Comparison of ENCODE assay signal across 2 worm cellular contexts in the genomic region with DNA sequence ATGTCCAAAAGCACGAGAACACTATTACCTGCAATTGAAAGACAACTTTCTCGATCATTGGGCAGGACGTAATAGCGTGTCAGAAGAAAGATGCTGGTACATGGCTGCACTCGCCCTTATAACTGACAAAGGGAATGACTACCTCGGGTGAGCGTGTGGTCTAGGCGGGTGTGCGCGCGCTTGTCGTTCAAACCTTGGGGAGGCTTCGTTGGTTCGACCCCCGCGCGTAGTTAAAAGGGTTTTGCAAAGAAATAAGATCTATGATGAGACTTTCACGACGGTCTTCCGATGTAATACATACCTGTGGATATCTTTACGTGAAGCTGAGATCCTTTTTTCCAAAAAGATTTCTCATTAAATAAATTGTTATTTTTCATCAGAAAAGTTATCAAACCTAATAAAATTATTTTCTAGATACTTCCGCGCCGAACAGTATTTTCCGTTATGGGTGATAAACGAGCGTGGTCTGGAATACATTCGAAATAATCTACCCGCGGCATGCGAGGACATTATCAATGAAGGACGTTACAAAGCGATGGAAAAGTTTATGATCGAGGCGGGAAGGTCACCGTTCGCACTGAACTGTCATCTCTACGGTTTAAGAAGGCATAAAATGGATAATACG.
TF ChIP-seq lines count a peak whose summit lies in the region.

No protein-coding gene starts in this region.

TF ChIP-seq in whole organism, L1 larva, 84 proteins besides CTCF, POLR2A, EP300 and RAD21 (continued from another document):
- peak; percentile 64 for TF ChIP-seq ceh-63 (GFP tag; optimal IDR thresholded peaks at IDR 0.05; lab: Kevin White, UChicago)
- peak; percentile 86 for TF ChIP-seq snu-23 (GFP tag; optimal IDR thresholded peaks at IDR 0.05; lab: Kevin White, UChicago)
- TF ChIP-seq ceh-90 (tag; optimal IDR thresholded peaks at IDR 0.05; lab: Kevin White, UChicago) = peak; percentile 23
- TF ChIP-seq pag-3 (tag; optimal IDR thresholded peaks at IDR 0.05; lab: Kevin White, UChicago; ENCODE audit: borderline replicate concordance, insufficient read depth) = peak; percentile 56
- TF ChIP-seq jun-1 (tag; optimal IDR thresholded peaks at IDR 0.05; lab: Kevin White, UChicago) = peak; percentile 85
- peak; percentile 86 for TF ChIP-seq nhr-19 (GFP tag; conservative IDR thresholded peaks at IDR 0.05; lab: Robert Waterston, UW)
- TF ChIP-seq ceh-8 (GFP tag; optimal IDR thresholded peaks at IDR 0.05; lab: Kevin White, UChicago) = peak; percentile 60
- TF ChIP-seq hlh-4 (tag; optimal IDR thresholded peaks at IDR 0.05; lab: Kevin White, UChicago) = no peak
- peak in 1 of 2 experiments; percentile 72 for TF ChIP-seq mdl-1 (tag; optimal IDR thresholded peaks at IDR 0.05; lab: Kevin White, UChicago)
- TF ChIP-seq aha-1 (tag; optimal IDR thresholded peaks at IDR 0.05; lab: Kevin White, UChicago) = no peak
- TF ChIP-seq fkh-10 (GFP tag; optimal IDR thresholded peaks at IDR 0.05; lab: Kevin White, UChicago) = peak; percentile 56
- TF ChIP-seq unc-86 (tag; optimal IDR thresholded peaks at IDR 0.05; lab: Kevin White, UChicago) = peak; percentile 77
- peak; percentile 71 to 74 for TF ChIP-seq lin-35 (GFP tag; optimal IDR thresholded peaks at IDR 0.05; lab: Kevin White, UChicago)
- TF ChIP-seq elt-2 (tag; optimal IDR thresholded peaks at IDR 0.05; lab: Kevin White, UChicago) = peak; percentile 76
- peak; percentile 10 for TF ChIP-seq lir-3 (tag; optimal IDR thresholded peaks at IDR 0.05; lab: Kevin White, UChicago; ENCODE audit: poor library complexity)
- peak; percentile 76 for TF ChIP-seq lin-14 (GFP tag; optimal IDR thresholded peaks at IDR 0.05; lab: Kevin White, UChicago)
- TF ChIP-seq irx-1 (tag; optimal IDR thresholded peaks at IDR 0.05; lab: Kevin White, UChicago) = peak; percentile 73
- TF ChIP-seq nhr-90 (tag; optimal IDR thresholded peaks at IDR 0.05; lab: Kevin White, UChicago; ENCODE audit: poor library complexity) = peak; percentile 87
- TF ChIP-seq mab-9 (GFP tag; IDR thresholded peaks at IDR 0.05; lab: Robert Waterston, UW) = peak; percentile 75
- TF ChIP-seq tlp-1 (tag; optimal IDR thresholded peaks at IDR 0.05; lab: Kevin White, UChicago) = no peak
- TF ChIP-seq C34B4.2 (tag; optimal IDR thresholded peaks at IDR 0.05; lab: Kevin White, UChicago) = no peak
- peak; percentile 73 to 77 for TF ChIP-seq lsy-2 (tag; optimal IDR thresholded peaks at IDR 0.05; lab: Kevin White, UChicago)
- no peak for TF ChIP-seq sptf-1 (tag; optimal IDR thresholded peaks at IDR 0.05; lab: Kevin White, UChicago)
- no peak for TF ChIP-seq zag-1 (tag; optimal IDR thresholded peaks at IDR 0.05; lab: Kevin White, UChicago)
- peak; percentile 26 for TF ChIP-seq hpl-2 (GFP tag; optimal IDR thresholded peaks at IDR 0.05; lab: Kevin White, UChicago)
- no peak for TF ChIP-seq nhr-84 (tag; optimal IDR thresholded peaks at IDR 0.05; lab: Kevin White, UChicago)
- TF ChIP-seq egl-13 (tag; optimal IDR thresholded peaks at IDR 0.05; lab: Kevin White, UChicago) = peak; percentile 81
- TF ChIP-seq rnt-1 (tag; optimal IDR thresholded peaks at IDR 0.05; lab: Kevin White, UChicago) = peak; percentile 91

TF ChIP-seq in whole organism, young adult, 124 proteins besides CTCF, POLR2A, EP300 and RAD21 (continued from another document):
- TF ChIP-seq F23B12.7 (tag; optimal IDR thresholded peaks at IDR 0.05; lab: Kevin White, UChicago; ENCODE audit: insufficient read depth) (peak; percentile 95), sdz-38 (tag; optimal IDR thresholded peaks at IDR 0.05; lab: Kevin White, UChicago) (peak; percentile 76), madf-6 (GFP tag; IDR thresholded peaks at IDR 0.05; lab: Robert Waterston, UW) (peak; percentile 92), xnd-1 (tag; optimal IDR thresholded peaks at IDR 0.05; lab: Kevin White, UChicago) (peak; percentile 50), ztf-25 (GFP tag; IDR thresholded peaks at IDR 0.05; lab: Robert Waterston, UW) (peak; percentile 98), F22D6.2 (tag; optimal IDR thresholded peaks at IDR 0.05; lab: Kevin White, UChicago) (peak; percentile 90), zfh-2 (GFP tag; conservative IDR thresholded peaks at IDR 0.05; lab: Robert Waterston, UW) (peak; percentile 99), snpc-1.3 (tag; optimal IDR thresholded peaks at IDR 0.05; lab: Kevin White, UChicago; ENCODE audit: insufficient read depth) (peak; percentile 96), lir-1 (GFP tag; conservative IDR thresholded peaks at IDR 0.05; lab: Robert Waterston, UW) (peak; percentile 78; the same call in 1 of the 2 replicates), snpc-1.1 (tag; optimal IDR thresholded peaks at IDR 0.05; lab: Kevin White, UChicago; ENCODE audit: insufficient read depth) (peak; percentile 86), him-1 (tag; optimal IDR thresholded peaks at IDR 0.05; lab: Kevin White, UChicago) (peak; percentile 99), F39B2.1 (GFP tag; IDR thresholded peaks at IDR 0.05; lab: Robert Waterston, UW) (peak; percentile 96), gei-17 (GFP tag; optimal IDR thresholded peaks at IDR 0.05; lab: Kevin White, UChicago) (peak; percentile 93), C17E4.6 (GFP tag; IDR thresholded peaks at IDR 0.05; lab: Robert Waterston, UW) (peak; percentile 96), nhr-179 (tag; optimal IDR thresholded peaks at IDR 0.05; lab: Kevin White, UChicago) (peak; percentile 90), F57C9.4 (tag; optimal IDR thresholded peaks at IDR 0.05; lab: Kevin White, UChicago) (peak; percentile 99), hlh-26 (GFP tag; conservative IDR thresholded peaks at IDR 0.05; lab: Robert Waterston, UW) (peak; percentile 87), nhr-120 (GFP tag; IDR thresholded peaks at IDR 0.05; lab: Robert Waterston, UW) (peak; percentile 100), nfya-1 (tag; optimal IDR thresholded peaks at IDR 0.05; lab: Kevin White, UChicago; ENCODE audit: borderline replicate concordance, insufficient read depth) (no peak), ceh-40 (GFP tag; IDR thresholded peaks at IDR 0.05; lab: Robert Waterston, UW) (peak; percentile 97), chd-7 (tag; optimal IDR thresholded peaks at IDR 0.05; lab: Kevin White, UChicago) (peak; percentile 100), F33H1.4 (GFP tag; IDR thresholded peaks at IDR 0.05; lab: Robert Waterston, UW) (peak; percentile 74), F49E8.2 (tag; optimal IDR thresholded peaks at IDR 0.05; lab: Kevin White, UChicago; ENCODE audit: insufficient read depth) (peak; percentile 80), madf-8 (GFP tag; conservative IDR thresholded peaks at IDR 0.05; lab: Robert Waterston, UW) (peak; percentile 81), ztf-6 (GFP tag; IDR thresholded peaks at IDR 0.05; lab: Robert Waterston, UW) (peak; percentile 95), ztf-3 (GFP tag; optimal IDR thresholded peaks at IDR 0.05; lab: Kevin White, UChicago) (peak; percentile 87), egl-44 (GFP tag; IDR thresholded peaks at IDR 0.05; lab: Robert Waterston, UW) (peak; percentile 99), F57A8.1 (GFP tag; optimal IDR thresholded peaks at IDR 0.05; lab: Kevin White, UChicago) (peak; percentile 100), ztf-22 (GFP tag; optimal IDR thresholded peaks at IDR 0.05; lab: Kevin White, UChicago) (peak; percentile 96), ceh-58 (GFP tag; IDR thresholded peaks at IDR 0.05; lab: Robert Waterston, UW) (peak; percentile 100), die-1 (tag; optimal IDR thresholded peaks at IDR 0.05; lab: Kevin White, UChicago) (peak; percentile 99), F52B5.7 (tag; optimal IDR thresholded peaks at IDR 0.05; lab: Kevin White, UChicago) (peak; percentile 100), efl-1 (GFP tag; optimal IDR thresholded peaks at IDR 0.05; lab: Kevin White, UChicago) (peak; percentile 49), ama-1 (optimal IDR thresholded peaks at IDR 0.05; lab: Kevin White, UChicago) (peak; percentile 69), ama-1 (GFP tag; optimal IDR thresholded peaks at IDR 0.05; lab: Kevin White, UChicago) (peak; percentile 95 to 96), egl-18 (GFP tag; IDR thresholded peaks at IDR 0.05; lab: Robert Waterston, UW) (peak; percentile 99), sptf-2 (GFP tag; optimal IDR thresholded peaks at IDR 0.05; lab: Kevin White, UChicago) (peak; percentile 100)
TF ChIP-seq in whole organism, young adult: peak in this region for 121.
